Fruit fly (Drosophila melanogaster) whole organism, embryonic: Measurements from ENCODE around the gene CG10804.

Experiments used
- Aef1 ChIP-seq: fragments of 200-800 bp; sonication (Bioruptor generic); IDR thresholded peaks from 3 replicates; pipeline ENCODE4 v1.3.6; 2022; ENCODE audit warnings: missing biosample characterization, missing genetic modification characterization
- Atf6 ChIP-seq: fragments of 200-800 bp; sonication (Bioruptor generic); IDR thresholded peaks from 2 replicates; pipeline ENCODE4 v1.3.6; 2022; ENCODE audit warnings: missing biosample characterization, missing genetic modification characterization
- Bteb2 ChIP-seq: fragments of 200-800 bp; sonication (Bioruptor generic); optimal IDR thresholded peaks from 2 replicates; lab custom pipeline; 2016; ENCODE audit warnings: missing biosample characterization, missing genetic modification characterization
- CG10979 ChIP-seq: fragments of 200-800 bp; sonication (Bioruptor generic); optimal IDR thresholded peaks from 2 replicates; lab custom pipeline; 2018; ENCODE audit warnings: missing biosample characterization, mild to moderate bottlenecking, missing genetic modification characterization, moderate library complexity
- CG12071 ChIP-seq: fragments of 200-800 bp; sonication (Bioruptor generic); optimal IDR thresholded peaks from 3 replicates; lab custom pipeline; 2018; ENCODE audit warnings: missing biosample characterization, mild to moderate bottlenecking, missing genetic modification characterization
- CG12769 ChIP-seq: fragments of 200-800 bp; sonication (Bioruptor generic); optimal IDR thresholded peaks from 2 replicates; lab custom pipeline; 2019; ENCODE audit warnings: missing biosample characterization, mild to moderate bottlenecking, missing genetic modification characterization, moderate library complexity
- CG13624 ChIP-seq: fragments of 200-800 bp; sonication (Bioruptor generic); optimal IDR thresholded peaks from 2 replicates; lab custom pipeline; 2016; ENCODE audit warnings: missing biosample characterization, missing genetic modification characterization
- CG15269 ChIP-seq: fragments of 200-800 bp; sonication (Bioruptor generic); optimal IDR thresholded peaks from 2 replicates; lab custom pipeline; 2018; ENCODE audit warnings: missing biosample characterization, mild to moderate bottlenecking, missing genetic modification characterization, moderate library complexity
- CG15696 ChIP-seq: fragments of 200-800 bp; sonication (Bioruptor generic); optimal IDR thresholded peaks from 2 replicates; lab custom pipeline; 2019; ENCODE audit warnings: missing biosample characterization, mild to moderate bottlenecking, missing genetic modification characterization, moderate library complexity
- CG17359 ChIP-seq: fragments of 200-800 bp; sonication (Bioruptor generic); optimal IDR thresholded peaks from 3 replicates; lab custom pipeline; 2018; ENCODE audit warnings: missing biosample characterization, mild to moderate bottlenecking, missing genetic modification characterization, moderate library complexity
- CG17385 ChIP-seq: fragments of 200-800 bp; sonication (Bioruptor generic); optimal IDR thresholded peaks from 3 replicates; lab custom pipeline; 2018; ENCODE audit warnings: missing biosample characterization, mild to moderate bottlenecking, missing genetic modification characterization
- CG2889 ChIP-seq: fragments of 200-800 bp; sonication (Bioruptor generic); IDR thresholded peaks from 3 replicates; pipeline ENCODE4 v1.3.6; 2022; ENCODE audit warnings: missing biosample characterization, missing genetic modification characterization
- CG42726 ChIP-seq: fragments of 200-800 bp; sonication (Bioruptor generic); IDR thresholded peaks from 2 replicates; pipeline ENCODE4 v1.3.6; 2022; ENCODE audit warnings: missing biosample characterization, missing genetic modification characterization; ENCODE audit not compliant: partially characterized antibody
- CG6175 ChIP-seq: fragments of 200-800 bp; sonication (Bioruptor generic); IDR thresholded peaks from 3 replicates; pipeline ENCODE4 v1.3.6; 2022; ENCODE audit warnings: missing biosample characterization, missing genetic modification characterization
- CG6854 ChIP-seq: fragments of 200-800 bp; sonication (Bioruptor generic); optimal IDR thresholded peaks from 3 replicates; lab custom pipeline; 2017; ENCODE audit warnings: missing biosample characterization, mild to moderate bottlenecking, missing genetic modification characterization
- CG7745 ChIP-seq: fragments of 200-800 bp; sonication (Bioruptor generic); optimal IDR thresholded peaks from 2 replicates; lab custom pipeline; 2018; ENCODE audit warnings: missing biosample characterization, mild to moderate bottlenecking, missing genetic modification characterization, moderate library complexity
- CG8089 ChIP-seq: fragments of 200-800 bp; sonication (Bioruptor generic); optimal IDR thresholded peaks from 3 replicates; lab custom pipeline; 2016; ENCODE audit warnings: missing biosample characterization, missing genetic modification characterization
- CG8281 ChIP-seq: fragments of 200-800 bp; sonication (Bioruptor generic); optimal IDR thresholded peaks from 2 replicates; lab custom pipeline; 2018; ENCODE audit warnings: missing biosample characterization, mild to moderate bottlenecking, missing genetic modification characterization, moderate library complexity
- CG9932 ChIP-seq: fragments of 200-800 bp; sonication (Bioruptor generic); IDR thresholded peaks from 2 replicates; pipeline ENCODE4 v1.3.6; 2022; ENCODE audit warnings: missing biosample characterization, missing genetic modification characterization
- Doc3 ChIP-seq: fragments of 200-800 bp; sonication (Bioruptor generic); IDR thresholded peaks from 3 replicates; pipeline ENCODE4 v1.3.6; 2022; ENCODE audit warnings: missing biosample characterization, missing genetic modification characterization; ENCODE audit not compliant: partially characterized antibody
- Dp ChIP-seq: fragments of 200-800 bp; sonication (Bioruptor generic); optimal IDR thresholded peaks from 2 replicates; lab custom pipeline; 2018; ENCODE audit warnings: missing biosample characterization, mild to moderate bottlenecking, missing genetic modification characterization, moderate library complexity
- Fer3 ChIP-seq: fragments of 200-800 bp; sonication (Bioruptor generic); optimal IDR thresholded peaks from 2 replicates; lab custom pipeline; 2018; ENCODE audit warnings: missing biosample characterization, mild to moderate bottlenecking, missing genetic modification characterization, moderate library complexity
- H15 ChIP-seq: fragments of 200-800 bp; sonication (Bioruptor generic); IDR thresholded peaks from 3 replicates; pipeline ENCODE4 v1.3.6; 2022; ENCODE audit warnings: missing biosample characterization, missing genetic modification characterization
- HHEX ChIP-seq: fragments of 200-800 bp; sonication (Bioruptor generic); optimal IDR thresholded peaks from 3 replicates; lab custom pipeline; 2017; ENCODE audit warnings: missing biosample characterization, mild to moderate bottlenecking, missing genetic modification characterization, missing genetic modification reagents
- HLHmδ ChIP-seq: fragments of 200-800 bp; sonication (Bioruptor generic); optimal IDR thresholded peaks from 2 replicates; lab custom pipeline; 2018; ENCODE audit warnings: missing biosample characterization, mild to moderate bottlenecking, missing genetic modification characterization, moderate library complexity
- Kr ChIP-seq: fragments of 200-800 bp; sonication (Bioruptor generic); optimal IDR thresholded peaks from 2 replicates; lab custom pipeline; 2017; ENCODE audit warnings: missing biosample characterization, mild to moderate bottlenecking, missing genetic modification characterization
- Pdp1 ChIP-seq, 2 experiments: fragments of 200-800 bp; sonication (Bioruptor generic); optimal IDR thresholded peaks; 3 replicates each; lab custom pipeline; 2016; ENCODE audit warnings: missing biosample characterization in 2 of 2, missing genetic modification characterization in 2 of 2, mild to moderate bottlenecking in 1 of 2, moderate library complexity in 1 of 2
- Ptx1 ChIP-seq: fragments of 200-800 bp; sonication (Bioruptor generic); IDR thresholded peaks from 2 replicates; pipeline ENCODE4 v1.3.6; 2022; ENCODE audit warnings: missing biosample characterization, missing genetic modification characterization
- Six4 ChIP-seq: fragments of 200-800 bp; sonication (Bioruptor generic); optimal IDR thresholded peaks from 2 replicates; lab custom pipeline; 2016; ENCODE audit warnings: missing biosample characterization, missing genetic modification characterization
- Sry-β ChIP-seq: fragments of 200-800 bp; sonication (Bioruptor generic); optimal IDR thresholded peaks from 2 replicates; lab custom pipeline; 2018; ENCODE audit warnings: missing biosample characterization, mild to moderate bottlenecking, missing genetic modification characterization, moderate library complexity
- ac ChIP-seq: fragments of 200-800 bp; sonication (Bioruptor generic); optimal IDR thresholded peaks from 3 replicates; lab custom pipeline; 2017; ENCODE audit warnings: missing biosample characterization, mild to moderate bottlenecking, missing genetic modification characterization
- croc ChIP-seq: fragments of 200-800 bp; sonication (Bioruptor generic); conservative IDR thresholded peaks from 3 replicates; pipeline ENCODE4 v1.3.6; 2022; ENCODE audit warnings: missing biosample characterization, missing genetic modification characterization
- crp ChIP-seq, 2 experiments: fragments of 200-800 bp; sonication (Bioruptor generic); optimal IDR thresholded peaks; 2 replicates in 1 of 2; 3 replicates in 1 of 2; lab custom pipeline; 2017; ENCODE audit warnings: missing biosample characterization in 2 of 2, missing genetic modification characterization in 2 of 2, mild to moderate bottlenecking in 1 of 2, moderate library complexity in 1 of 2
- gem ChIP-seq: fragments of 200-800 bp; sonication (Bioruptor generic); optimal IDR thresholded peaks from 2 replicates; lab custom pipeline; 2019; ENCODE audit warnings: missing biosample characterization, mild to moderate bottlenecking, missing genetic modification characterization, moderate library complexity
- ind ChIP-seq: fragments of 200-800 bp; sonication (Bioruptor generic); optimal IDR thresholded peaks from 3 replicates; lab custom pipeline; 2016; ENCODE audit warnings: missing biosample characterization, missing genetic modification characterization
- ken ChIP-seq: fragments of 200-800 bp; sonication (Bioruptor generic); IDR thresholded peaks from 3 replicates; pipeline ENCODE4 v1.3.6; 2022; ENCODE audit warnings: missing biosample characterization, missing genetic modification characterization
- mam ChIP-seq: fragments of 200-800 bp; sonication (Bioruptor generic); optimal IDR thresholded peaks from 3 replicates; lab custom pipeline; 2016; ENCODE audit warnings: missing biosample characterization, missing genetic modification characterization
- odd ChIP-seq: fragments of 200-800 bp; sonication (Bioruptor generic); optimal IDR thresholded peaks from 2 replicates; lab custom pipeline; 2017; ENCODE audit warnings: missing biosample characterization, mild to moderate bottlenecking, missing genetic modification characterization
- otp ChIP-seq: fragments of 200-800 bp; sonication (Bioruptor generic); IDR thresholded peaks from 3 replicates; pipeline ENCODE4, ENCODE4 v1.3.6; 2022; ENCODE audit warnings: missing biosample characterization, missing genetic modification characterization
- p53 ChIP-seq: fragments of 200-800 bp; sonication (Bioruptor generic); optimal IDR thresholded peaks from 2 replicates; lab custom pipeline; 2016; ENCODE audit warnings: missing biosample characterization, missing genetic modification characterization
- pan ChIP-seq, 4 experiments: fragments of >200 bp in 3 of 4; fragments of 200-800 bp in 1 of 4; sonication (Bioruptor generic) in 1 of 4; optimal IDR thresholded peaks in 3 of 4; IDR thresholded peaks in 1 of 4; 2 replicates each; pipeline versions ENCODE4 v1.3.6 to Lab custom; 2017 to 2022; ENCODE audit warnings: missing biosample characterization in 2 of 4, missing genetic modification characterization in 2 of 4, mixed read lengths in 1 of 4
- phol ChIP-seq: fragments of 200-800 bp; sonication (Bioruptor generic); optimal IDR thresholded peaks from 3 replicates; lab custom pipeline; 2018; ENCODE audit warnings: missing biosample characterization, mild to moderate bottlenecking, missing genetic modification characterization, moderate library complexity
- ro ChIP-seq: fragments of 200-800 bp; sonication (Bioruptor generic); IDR thresholded peaks from 2 replicates; pipeline ENCODE4 v1.3.6; 2022; ENCODE audit warnings: missing biosample characterization, missing genetic modification characterization
- shn ChIP-seq: fragments of 200-800 bp; sonication (Bioruptor generic); optimal IDR thresholded peaks from 3 replicates; lab custom pipeline; 2016; ENCODE audit warnings: missing biosample characterization, missing genetic modification characterization
- sob ChIP-seq: fragments of 200-800 bp; sonication (Bioruptor generic); IDR thresholded peaks from 2 replicates; pipeline ENCODE4 v1.3.6; 2022; ENCODE audit warnings: missing biosample characterization, missing genetic modification characterization
- sug ChIP-seq: fragments of 200-800 bp; optimal IDR thresholded peaks from 2 replicates; lab custom pipeline; 2019; ENCODE audit warnings: missing biosample characterization, mild to moderate bottlenecking, missing genetic modification characterization, moderate library complexity
- tin ChIP-seq: fragments of 200-800 bp; sonication (Bioruptor generic); optimal IDR thresholded peaks from 3 replicates; lab custom pipeline; 2016; ENCODE audit warnings: missing biosample characterization, missing genetic modification characterization
- tx ChIP-seq: fragments of 200-800 bp; sonication (Bioruptor generic); optimal IDR thresholded peaks from 2 replicates; lab custom pipeline; 2016; ENCODE audit warnings: missing biosample characterization, missing genetic modification characterization
- vvl ChIP-seq: fragments of 200-800 bp; sonication (Bioruptor generic); IDR thresholded peaks from 2 replicates; pipeline ENCODE4 v1.3.6; 2022; ENCODE audit warnings: missing biosample characterization, missing genetic modification characterization
- wdn ChIP-seq: fragments of 200-800 bp; sonication (Bioruptor generic); IDR thresholded peaks from 2 replicates; pipeline ENCODE4 v1.3.6; 2022; ENCODE audit warnings: missing biosample characterization, missing genetic modification characterization

The CG10804 gene

dm6 chrX:3427614-3427965 lies 54.5 kb downstream of the CG10804 start (continued):
- peak; percentile 58 for TF ChIP-seq tin (GFP tag; lab: Kevin White, UChicago)
- TF ChIP-seq CG12769 (tag; lab: Kevin White, UChicago): peak; percentile 38
- TF ChIP-seq pan (optimal IDR thresholded peaks at IDR 0.05; lab: Kevin White, UChicago): no peak
- peak in 1 of 2 experiments; percentile 66 for TF ChIP-seq pan (GFP tag; optimal IDR thresholded peaks at IDR 0.05 in 1 of 2, IDR thresholded peaks at IDR 0.05 in 1 of 2)
- TF ChIP-seq CG17359: peak; percentile 18
- TF ChIP-seq CG42726: no peak
- no peak for TF ChIP-seq Sry-β (GFP tag; lab: Kevin White, UChicago)
- TF ChIP-seq CG10979 (tag; lab: Kevin White, UChicago): peak; percentile 79
- TF ChIP-seq ken (GFP tag; lab: Robert Waterston, UW): 0 out of 3 replicates have a peak, but pooled peaks have one; percentile 62
- peak; percentile 95 for TF ChIP-seq ac (GFP tag; lab: Kevin White, UChicago)
- no peak for TF ChIP-seq Atf6
- TF ChIP-seq Kr: no peak
- TF ChIP-seq CG12071 (GFP tag; lab: Kevin White, UChicago): no peak
- TF ChIP-seq p53 (GFP tag; lab: Kevin White, UChicago): peak; percentile 19
- TF ChIP-seq tx (GFP tag; lab: Kevin White, UChicago): peak; percentile 61
- TF ChIP-seq Ptx1 (GFP tag; lab: Robert Waterston, UW): peak; percentile 70
- TF ChIP-seq CG17385: peak; percentile 59
- no peak for TF ChIP-seq CG9932 (GFP tag; lab: Robert Waterston, UW)
- peak; percentile 65 to 79 for TF ChIP-seq Pdp1 (GFP tag; optimal IDR thresholded peaks at IDR 0.05; lab: Kevin White, UChicago)
- no peak for TF ChIP-seq CG2889
- peak; percentile 68 for TF ChIP-seq CG8089 (GFP tag; lab: Kevin White, UChicago)
- TF ChIP-seq gem (tag; lab: Kevin White, UChicago): peak; percentile 92
- TF ChIP-seq Aef1: peak; percentile 16; the same call in 1 of the 3 replicates
- TF ChIP-seq Six4 (GFP tag; lab: Kevin White, UChicago): peak; percentile 41
- peak; percentile 42 for TF ChIP-seq ro (GFP tag; lab: Robert Waterston, UW)
- TF ChIP-seq Doc3 (GFP tag; lab: Robert Waterston, UW): no peak
- no peak for TF ChIP-seq odd (GFP tag; lab: Kevin White, UChicago)
- peak; percentile 65 for TF ChIP-seq CG13624 (GFP tag; lab: Kevin White, UChicago)
- TF ChIP-seq H15 (GFP tag; lab: Robert Waterston, UW): peak; percentile 53; the same call in 1 of the 3 replicates
- TF ChIP-seq sob (GFP tag; lab: Robert Waterston, UW): peak; percentile 55; the same call in 1 of the 2 replicates
- TF ChIP-seq croc: peak; percentile 68
- no peak for TF ChIP-seq CG8281 (tag; lab: Kevin White, UChicago)
- TF ChIP-seq HHEX (GFP tag; lab: Kevin White, UChicago): peak; percentile 7
- peak; percentile 66 for TF ChIP-seq CG15269 (tag; lab: Kevin White, UChicago)
- peak; percentile 74 for TF ChIP-seq CG7745
- TF ChIP-seq vvl (GFP tag; lab: Robert Waterston, UW): peak; percentile 76
- no peak for TF ChIP-seq HLHmδ (GFP tag; lab: Kevin White, UChicago)
- peak; percentile 67 for TF ChIP-seq phol (tag; lab: Kevin White, UChicago)
- no peak for TF ChIP-seq Dp (GFP tag; lab: Kevin White, UChicago)
- TF ChIP-seq crp (GFP tag; optimal IDR thresholded peaks at IDR 0.05; lab: Kevin White, UChicago): peak in 1 of 2 experiments; percentile 27
- TF ChIP-seq CG15696 (tag; lab: Kevin White, UChicago): peak; percentile 80
- TF ChIP-seq mam (GFP tag; lab: Kevin White, UChicago): peak; percentile 61
- no peak for TF ChIP-seq Fer3 (tag; lab: Kevin White, UChicago)
- TF ChIP-seq wdn: no peak
- no peak for TF ChIP-seq ind (GFP tag; lab: Kevin White, UChicago)
- TF ChIP-seq CG6854 (GFP tag; lab: Kevin White, UChicago): no peak
- no peak for TF ChIP-seq sug (tag; lab: Kevin White, UChicago)
- TF ChIP-seq shn (GFP tag; lab: Kevin White, UChicago): peak; percentile 49
- no peak for TF ChIP-seq CG6175 (GFP tag; lab: Robert Waterston, UW)
- TF ChIP-seq otp: peak; percentile 78; the same call in 2 of the 3 replicates
- peak; percentile 60 for TF ChIP-seq Bteb2 (GFP tag; lab: Kevin White, UChicago)
